Worm (Caenorhabditis elegans): ENCODE data around the gene sre-35.

DNA sequence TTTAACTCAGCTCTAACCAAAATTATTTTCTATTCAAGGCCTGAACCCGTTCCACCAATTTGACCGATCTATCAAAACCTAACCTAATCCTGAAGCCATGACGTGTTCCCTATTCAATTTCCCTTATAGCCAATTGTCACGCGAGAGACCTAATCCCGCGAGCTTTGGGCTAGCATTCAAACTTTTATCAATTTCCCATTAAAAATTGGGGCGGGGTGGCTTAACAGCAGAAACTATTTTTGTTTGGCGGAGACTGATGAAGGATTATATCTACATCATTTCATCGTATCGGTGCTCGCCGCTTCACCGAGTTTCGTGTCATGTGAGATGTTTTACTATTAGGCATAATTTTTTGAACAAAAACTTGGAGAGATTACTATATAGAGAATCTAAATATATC lies 36.2 kb upstream of the sre-35 start:
- TF ChIP-seq lin-39 (tag; optimal IDR thresholded peaks at IDR 0.05) (no peak), tbx-2 (tag; optimal IDR thresholded peaks at IDR 0.05) (no peak), nhr-43 (tag; optimal IDR thresholded peaks at IDR 0.05; ENCODE audit: poor library complexity, severe bottlenecking) (no peak), jun-1 (tag; optimal IDR thresholded peaks at IDR 0.05) (no peak), unc-39 (tag; optimal IDR thresholded peaks at IDR 0.05) (no peak), pqm-1 (tag; optimal IDR thresholded peaks at IDR 0.05) (no peak), ztf-11 (tag; optimal IDR thresholded peaks at IDR 0.05) (no peak), mdl-1 (tag; optimal IDR thresholded peaks at IDR 0.05) (no peak)

Data from whole organism, L3 larva.